Worm (Caenorhabditis elegans) whole organism, L4/young adult: ENCODE measurements around the gene F42H10.3.
A peak's percentile ranks its signal among the peaks of the same experiment; 100 is the strongest.

Source experiments
- dao-5 ChIP-seq: sonication (generic microtip); optimal IDR thresholded peaks from 2 replicates; lab custom pipeline; 2016; ENCODE audit warnings: missing genotype, missing genetic modification characterization, moderate library complexity, missing compliant biosample characterization
- him-1 ChIP-seq: sonication (generic microtip); optimal IDR thresholded peaks from 2 replicates; lab custom pipeline; 2016; ENCODE audit warnings: missing genotype, missing genetic modification reagents, missing genetic modification characterization, missing compliant biosample characterization

- no peak for TF ChIP-seq dao-5
- TF ChIP-seq him-1: peak; percentile 5
These were observed 25.9 kb downstream of the F42H10.3 start for ce11 chrIII:8509644-8510393.
